Worm (Caenorhabditis elegans) whole organism, L4 larva: ENCODE measurements around the gene srsx-25.

ENCODE experiments used
- F44E2.7 ChIP-seq: fragments of 200-800 bp; sonication (Bioruptor generic); IDR thresholded peaks from 2 replicates; pipeline ENCODE4 v2.1.2; 2022; ENCODE audit warnings: missing genetic modification characterization, missing compliant biosample characterization
- F49E8.2 ChIP-seq: sonication (generic microtip); optimal IDR thresholded peaks from 2 replicates; lab custom pipeline; 2016; ENCODE audit warnings: missing compliant biosample characterization, mild to moderate bottlenecking, missing genetic modification characterization, borderline replicate concordance
- T20F7.1 ChIP-seq: fragments of 200-800 bp; sonication (Bioruptor generic); optimal IDR thresholded peaks from 2 replicates; lab custom pipeline; 2018; ENCODE audit warnings: mild to moderate bottlenecking, missing genetic modification characterization, missing compliant biosample characterization
- Y105C5A.15 ChIP-seq: fragments of 200-800 bp; sonication (Bioruptor generic); IDR thresholded peaks from 2 replicates; pipeline ENCODE4 v1.3.6; 2022; ENCODE audit warnings: missing genetic modification characterization, missing compliant biosample characterization
- Y48G9A.11 ChIP-seq: fragments of 200-800 bp; sonication (Bioruptor generic); IDR thresholded peaks from 2 replicates; pipeline ENCODE4 v1.3.6; 2022; ENCODE audit warnings: missing genetic modification reagents, missing genetic modification characterization, missing compliant biosample characterization
- Y5F2A.4 ChIP-seq: fragments of 200-800 bp; sonication (Bioruptor generic); optimal IDR thresholded peaks from 2 replicates; lab custom pipeline; 2018; ENCODE audit warnings: mild to moderate bottlenecking, missing genetic modification characterization, missing compliant biosample characterization
- Y75B8A.6 ChIP-seq: fragments of 200-800 bp; sonication (Bioruptor generic); IDR thresholded peaks from 2 replicates; pipeline ENCODE4 v1.3.6; 2022; ENCODE audit warnings: missing genetic modification reagents, missing genetic modification characterization, missing compliant biosample characterization
- ZK337.2 ChIP-seq: fragments of 200-800 bp; sonication (Bioruptor generic); IDR thresholded peaks from 2 replicates; pipeline ENCODE4 v1.3.6; 2022; ENCODE audit warnings: missing genetic modification reagents, missing genetic modification characterization, missing compliant biosample characterization
- aly-2 ChIP-seq: sonication (generic microtip); optimal IDR thresholded peaks from 2 replicates; lab custom pipeline; 2018; ENCODE audit warnings: missing biosample characterization, missing genetic modification characterization
- ceh-62 ChIP-seq: sonication (generic microtip); optimal IDR thresholded peaks from 2 replicates; lab custom pipeline; 2017; ENCODE audit warnings: missing biosample characterization, missing genetic modification characterization
- daf-12 ChIP-seq: fragments of 150-350 bp; optimal IDR thresholded peaks from 2 replicates; lab custom pipeline; 2014; ENCODE audit warnings: missing biosample characterization, missing genetic modification reagents, missing genetic modification characterization
- daf-16 ChIP-seq, 3 experiments: sonication (generic microtip); optimal IDR thresholded peaks; 2 replicates each; lab custom pipeline; 2016 to 2017; ENCODE audit warnings: missing genetic modification characterization in 3 of 3, missing genetic modification reagents in 3 of 3, mild to moderate bottlenecking in 2 of 3, missing compliant biosample characterization in 2 of 3, missing biosample characterization in 1 of 3, moderate library complexity in 1 of 3
- dmd-8 ChIP-seq: fragments of 200-800 bp; sonication (Bioruptor generic); IDR thresholded peaks from 2 replicates; pipeline ENCODE4 v1.3.6; 2022; ENCODE audit warnings: missing genetic modification characterization, missing compliant biosample characterization
- dmd-9 ChIP-seq: fragments of 200-800 bp; sonication (Bioruptor generic); IDR thresholded peaks from 2 replicates; pipeline ENCODE4 v1.3.6; 2022; ENCODE audit warnings: missing genetic modification reagents, missing genetic modification characterization, missing compliant biosample characterization
- dpl-1 ChIP-seq: fragments of 150-350 bp; optimal IDR thresholded peaks from 2 replicates; lab custom pipeline; 2014; ENCODE audit warnings: missing biosample characterization, missing genetic modification reagents, missing genetic modification characterization
- dve-1 ChIP-seq: sonication (generic microtip); optimal IDR thresholded peaks from 2 replicates; lab custom pipeline; 2017; ENCODE audit warnings: antibody characterized with exemption, mild to moderate bottlenecking, missing genetic modification characterization, missing compliant biosample characterization; ENCODE audit not compliant: insufficient read depth
- egl-27 ChIP-seq: sonication (generic microtip); optimal IDR thresholded peaks from 3 replicates; lab custom pipeline; 2017; ENCODE audit warnings: missing biosample characterization, missing genetic modification reagents, missing genetic modification characterization
- fkh-10 ChIP-seq: fragments of 150-350 bp; optimal IDR thresholded peaks from 2 replicates; lab custom pipeline; 2014; ENCODE audit warnings: missing biosample characterization, missing genetic modification reagents, missing genetic modification characterization
- fos-1 ChIP-seq: fragments of 150-350 bp; optimal IDR thresholded peaks from 2 replicates; lab custom pipeline; 2014; ENCODE audit warnings: missing biosample characterization, missing genetic modification characterization
- gei-8 ChIP-seq: fragments of 200-800 bp; sonication (Bioruptor generic); optimal IDR thresholded peaks from 2 replicates; lab custom pipeline; 2018; ENCODE audit warnings: mild to moderate bottlenecking, missing genetic modification characterization, missing compliant biosample characterization
- hlh-11 ChIP-seq: fragments of 200-800 bp; sonication (Bioruptor generic); optimal IDR thresholded peaks from 2 replicates; lab custom pipeline; 2018; ENCODE audit warnings: mild to moderate bottlenecking, missing genetic modification characterization, missing compliant biosample characterization
- hmg-1.1 ChIP-seq: fragments of 200-800 bp; sonication (Bioruptor generic); IDR thresholded peaks from 2 replicates; pipeline ENCODE4 v1.3.6; 2022; ENCODE audit warnings: missing genetic modification reagents, missing genetic modification characterization, missing compliant biosample characterization
- jun-1 ChIP-seq: fragments of 150-350 bp; optimal IDR thresholded peaks from 2 replicates; lab custom pipeline; 2014; ENCODE audit warnings: missing biosample characterization, missing genetic modification reagents, missing genetic modification characterization
- lim-7 ChIP-seq: fragments of 200-800 bp; sonication (Bioruptor generic); IDR thresholded peaks from 2 replicates; pipeline ENCODE4 v1.3.6; 2022; ENCODE audit warnings: missing genetic modification characterization, missing compliant biosample characterization
- lin-1 ChIP-seq: fragments of 200-800 bp; sonication (Bioruptor generic); IDR thresholded peaks from 2 replicates; pipeline ENCODE4 v1.3.6; 2022; ENCODE audit warnings: missing genetic modification reagents, missing genetic modification characterization, missing compliant biosample characterization
- lin-13 ChIP-seq: fragments of 150-350 bp; optimal IDR thresholded peaks from 2 replicates; lab custom pipeline; 2014; ENCODE audit warnings: missing biosample characterization, missing genetic modification reagents, missing genetic modification characterization
- lin-15B ChIP-seq: fragments of 150-350 bp; sonication (generic microtip); optimal IDR thresholded peaks from 3 replicates; lab custom pipeline; 2014; ENCODE audit warnings: missing biosample characterization, missing genetic modification characterization
- lin-29 ChIP-seq: fragments of 200-800 bp; sonication (Bioruptor generic); IDR thresholded peaks from 2 replicates; pipeline ENCODE4 v1.3.6; 2022; ENCODE audit warnings: missing genetic modification reagents, missing genetic modification characterization, missing compliant biosample characterization
- lir-3 ChIP-seq: sonication (generic microtip); optimal IDR thresholded peaks from 2 replicates; lab custom pipeline; 2016; ENCODE audit warnings: mild to moderate bottlenecking, missing genetic modification characterization, missing compliant biosample characterization
- madf-5 ChIP-seq, 2 experiments: fragments of 200-800 bp; sonication (Bioruptor generic); IDR thresholded peaks; 2 replicates each; pipeline ENCODE4 v1.3.6; 2022; ENCODE audit warnings: missing compliant biosample characterization in 2 of 2, missing genetic modification characterization in 2 of 2
- mep-1 ChIP-seq: fragments of 150-350 bp; sonication (generic microtip); optimal IDR thresholded peaks from 3 replicates; lab custom pipeline; 2014; ENCODE audit warnings: missing biosample characterization, missing genetic modification characterization
- mxl-3 ChIP-seq: fragments of 200-800 bp; sonication (Bioruptor generic); optimal IDR thresholded peaks from 2 replicates; lab custom pipeline; 2018; ENCODE audit warnings: mild to moderate bottlenecking, missing genetic modification characterization, missing compliant biosample characterization
- nhr-10 ChIP-seq: fragments of 150-350 bp; optimal IDR thresholded peaks from 2 replicates; lab custom pipeline; 2014; ENCODE audit warnings: missing biosample characterization, missing genetic modification characterization
- nhr-102 ChIP-seq: sonication (generic microtip); optimal IDR thresholded peaks from 2 replicates; lab custom pipeline; 2016; ENCODE audit warnings: mild to moderate bottlenecking, missing genetic modification characterization, moderate library complexity, missing compliant biosample characterization
- nhr-11 ChIP-seq: fragments of 150-350 bp; optimal IDR thresholded peaks from 2 replicates; lab custom pipeline; 2014; ENCODE audit warnings: missing biosample characterization, missing genetic modification characterization
- nhr-111 ChIP-seq: fragments of 200-800 bp; sonication (Bioruptor generic); optimal IDR thresholded peaks from 2 replicates; lab custom pipeline; 2018; ENCODE audit warnings: mild to moderate bottlenecking, missing genetic modification characterization, missing compliant biosample characterization
- nhr-25 ChIP-seq: sonication (generic microtip); optimal IDR thresholded peaks from 2 replicates; lab custom pipeline; 2017; ENCODE audit warnings: missing genetic modification characterization, mild to moderate bottlenecking, missing compliant biosample characterization, antibody characterized with exemption, moderate library complexity, borderline replicate concordance; ENCODE audit not compliant: insufficient read depth
- nhr-28 ChIP-seq: fragments of 150-350 bp; optimal IDR thresholded peaks from 2 replicates; lab custom pipeline; 2014; ENCODE audit warnings: missing biosample characterization, missing genetic modification characterization
- nhr-42 ChIP-seq: fragments of 200-800 bp; sonication (Bioruptor generic); IDR thresholded peaks from 2 replicates; pipeline ENCODE4 v1.3.6; 2022; ENCODE audit warnings: missing genetic modification characterization, missing compliant biosample characterization
- nhr-6 ChIP-seq: fragments of 150-350 bp; optimal IDR thresholded peaks from 2 replicates; lab custom pipeline; 2014; ENCODE audit warnings: missing biosample characterization, missing genetic modification characterization
- nhr-77 ChIP-seq: fragments of 150-350 bp; optimal IDR thresholded peaks from 2 replicates; lab custom pipeline; 2014; ENCODE audit warnings: missing biosample characterization, missing genetic modification characterization
- pqm-1 ChIP-seq: sonication (generic microtip); optimal IDR thresholded peaks from 2 replicates; lab custom pipeline; 2017; ENCODE audit warnings: missing biosample characterization, missing genetic modification characterization
- rbr-2 ChIP-seq: sonication (generic microtip); optimal IDR thresholded peaks from 2 replicates; lab custom pipeline; 2016; ENCODE audit warnings: missing genotype, missing genetic modification characterization, missing compliant biosample characterization
- saeg-2 ChIP-seq: fragments of 200-800 bp; sonication (Bioruptor generic); IDR thresholded peaks from 2 replicates; pipeline ENCODE4 v1.3.6; 2022; ENCODE audit warnings: missing genetic modification reagents, missing genetic modification characterization, missing compliant biosample characterization
- tag-97 ChIP-seq: fragments of 200-800 bp; sonication (Bioruptor generic); IDR thresholded peaks from 2 replicates; pipeline ENCODE4 v1.3.6; 2022; ENCODE audit warnings: missing genetic modification characterization, missing compliant biosample characterization
- tra-1 ChIP-seq: fragments of 200-800 bp; sonication (Bioruptor generic); IDR thresholded peaks from 2 replicates; pipeline ENCODE4 v1.3.6; 2022; ENCODE audit warnings: missing genetic modification reagents, missing genetic modification characterization, missing compliant biosample characterization
- unc-130 ChIP-seq: sonication (generic microtip); optimal IDR thresholded peaks from 2 replicates; lab custom pipeline; 2016; ENCODE audit warnings: missing genetic modification reagents, missing genetic modification characterization, missing compliant biosample characterization
- unc-39 ChIP-seq: sonication (generic microtip); optimal IDR thresholded peaks from 2 replicates; lab custom pipeline; 2017; ENCODE audit warnings: missing biosample characterization, missing genetic modification characterization
- zag-1 ChIP-seq: fragments of 150-350 bp; optimal IDR thresholded peaks from 2 replicates; lab custom pipeline; 2014; ENCODE audit warnings: missing biosample characterization, missing genetic modification characterization
- zfp-2 ChIP-seq: sonication (generic microtip); optimal IDR thresholded peaks from 2 replicates; lab custom pipeline; 2016; ENCODE audit warnings: mild to moderate bottlenecking, missing genetic modification characterization, missing compliant biosample characterization
- zip-2 ChIP-seq: fragments of 150-350 bp; optimal IDR thresholded peaks from 2 replicates; lab custom pipeline; 2014; ENCODE audit warnings: missing biosample characterization, missing genetic modification characterization
- ztf-7 ChIP-seq: fragments of 150-350 bp; optimal IDR thresholded peaks from 2 replicates; lab custom pipeline; 2014; ENCODE audit warnings: missing biosample characterization, missing genetic modification characterization

Gene srsx-25

ce11 chrIV:13318773-13319172 lies 46.2 kb upstream of the srsx-25 start (continued):
- no peak for TF ChIP-seq saeg-2
- peak; percentile 95 for TF ChIP-seq nhr-77 (tag; lab: Kevin White, UChicago)
- TF ChIP-seq mxl-3 (GFP tag; lab: Kevin White, UChicago), result peak; percentile 22
- no peak for TF ChIP-seq dpl-1 (GFP tag; lab: Kevin White, UChicago)
- TF ChIP-seq mep-1 (tag; lab: Kevin White, UChicago), result peak; percentile 91
- TF ChIP-seq nhr-111 (GFP tag; lab: Kevin White, UChicago), result no peak
- 0 out of 2 replicates have a peak, but pooled peaks have one; percentile 12 for TF ChIP-seq Y75B8A.6 (GFP tag; lab: Robert Waterston, UW)
- peak; percentile 43; the same call in 1 of the 2 replicates for TF ChIP-seq lin-1
- TF ChIP-seq gei-8 (GFP tag; lab: Kevin White, UChicago), result peak; percentile 55
- TF ChIP-seq dmd-8, result no peak
- peak; percentile 93 for TF ChIP-seq hlh-11 (tag; lab: Kevin White, UChicago)
- TF ChIP-seq lim-7 (GFP tag; lab: Robert Waterston, UW), result no peak
- TF ChIP-seq nhr-102 (tag; lab: Kevin White, UChicago), result peak; percentile 67
- no peak for TF ChIP-seq ceh-62 (tag; lab: Kevin White, UChicago)
- no peak for TF ChIP-seq F49E8.2 (tag; lab: Kevin White, UChicago)
- TF ChIP-seq madf-5 (GFP tag; IDR thresholded peaks at IDR 0.05; lab: Robert Waterston, UW), result 0 out of 4 replicates have a peak, but pooled peaks of 1 of the 2 experiments have one; percentile 67
- TF ChIP-seq Y5F2A.4 (GFP tag; lab: Kevin White, UChicago), result no peak
- TF ChIP-seq zag-1 (tag; lab: Kevin White, UChicago), result no peak
- TF ChIP-seq unc-39, result no peak
- TF ChIP-seq ztf-7, result peak; percentile 62
- no peak for TF ChIP-seq lin-15B (tag; lab: Kevin White, UChicago)
- TF ChIP-seq lir-3 (tag; lab: Kevin White, UChicago), result no peak
- TF ChIP-seq pqm-1 (tag; lab: Kevin White, UChicago), result peak; percentile 88
- TF ChIP-seq T20F7.1 (GFP tag; lab: Kevin White, UChicago), result peak; percentile 83
- 0 out of 2 replicates have a peak, but pooled peaks have one; percentile 11 for TF ChIP-seq Y105C5A.15 (GFP tag; lab: Robert Waterston, UW)
- TF ChIP-seq nhr-42 (GFP tag; lab: Robert Waterston, UW), result 0 out of 2 replicates have a peak, but pooled peaks have one; percentile 48
- TF ChIP-seq aly-2, result peak; percentile 6
- TF ChIP-seq hmg-1.1 (GFP tag; lab: Robert Waterston, UW), result no peak
- TF ChIP-seq dmd-9 (GFP tag; lab: Robert Waterston, UW), result no peak
- no peak for TF ChIP-seq daf-16 (GFP tag; optimal IDR thresholded peaks at IDR 0.05; lab: Kevin White, UChicago)
- peak; percentile 94 for TF ChIP-seq daf-16 (tag; optimal IDR thresholded peaks at IDR 0.05; lab: Kevin White, UChicago)
- TF ChIP-seq nhr-28, result peak; percentile 99
- TF ChIP-seq dve-1 (tag; lab: Kevin White, UChicago), result peak; percentile 98
- TF ChIP-seq ZK337.2 (GFP tag; lab: Robert Waterston, UW), result no peak
- no peak for TF ChIP-seq tra-1
- TF ChIP-seq fkh-10 (GFP tag; lab: Kevin White, UChicago), result no peak
- TF ChIP-seq lin-29, result no peak
- TF ChIP-seq lin-13 (GFP tag; lab: Kevin White, UChicago), result no peak
- TF ChIP-seq rbr-2 (tag; lab: Kevin White, UChicago), result no peak
- no peak for TF ChIP-seq zfp-2 (tag; lab: Kevin White, UChicago)
- no peak for TF ChIP-seq egl-27 (tag; lab: Kevin White, UChicago)
- TF ChIP-seq nhr-10 (tag; lab: Kevin White, UChicago), result peak; percentile 90
- no peak for TF ChIP-seq Y48G9A.11 (GFP tag; lab: Robert Waterston, UW)
- no peak for TF ChIP-seq nhr-6 (tag; lab: Kevin White, UChicago)
- TF ChIP-seq F44E2.7 (GFP tag; lab: Robert Waterston, UW), result no peak
- TF ChIP-seq tag-97 (GFP tag; lab: Robert Waterston, UW), result no peak
- TF ChIP-seq daf-12 (tag; lab: Kevin White, UChicago), result no peak
- TF ChIP-seq zip-2 (tag; lab: Kevin White, UChicago), result no peak
- TF ChIP-seq unc-130 (GFP tag; lab: Kevin White, UChicago), result no peak
- TF ChIP-seq nhr-25 (tag; lab: Kevin White, UChicago), result no peak
- TF ChIP-seq nhr-11 (tag; lab: Kevin White, UChicago), result peak; percentile 56
- TF ChIP-seq fos-1 (tag; lab: Kevin White, UChicago), result no peak
- peak; percentile 59 for TF ChIP-seq jun-1 (tag; lab: Kevin White, UChicago)
